Worm (Caenorhabditis elegans) whole organism, L4 larva: ENCODE results near the gene C26B9.7.

Experiments
- D1046.2 ChIP-seq: fragments of 200-800 bp; sonication (Bioruptor generic); IDR thresholded peaks from 2 replicates; pipeline ENCODE4 v1.3.6; 2022; ENCODE audit warnings: missing genetic modification characterization, missing compliant biosample characterization
- ceh-82 ChIP-seq: sonication (generic microtip); optimal IDR thresholded peaks from 2 replicates; lab custom pipeline; 2017; ENCODE audit warnings: missing biosample characterization, missing genetic modification characterization
- daf-12 ChIP-seq: fragments of 150-350 bp; optimal IDR thresholded peaks from 2 replicates; lab custom pipeline; 2014; ENCODE audit warnings: missing biosample characterization, missing genetic modification reagents, missing genetic modification characterization
- dve-1 ChIP-seq: sonication (generic microtip); optimal IDR thresholded peaks from 2 replicates; lab custom pipeline; 2017; ENCODE audit warnings: antibody characterized with exemption, mild to moderate bottlenecking, missing genetic modification characterization, missing compliant biosample characterization; ENCODE audit not compliant: insufficient read depth
- egl-27 ChIP-seq: sonication (generic microtip); optimal IDR thresholded peaks from 3 replicates; lab custom pipeline; 2017; ENCODE audit warnings: missing biosample characterization, missing genetic modification reagents, missing genetic modification characterization
- hlh-30 ChIP-seq: sonication (generic microtip); optimal IDR thresholded peaks from 2 replicates; lab custom pipeline; 2017; ENCODE audit warnings: antibody characterized with exemption, mild to moderate bottlenecking, missing genetic modification characterization, missing compliant biosample characterization; ENCODE audit not compliant: insufficient read depth
- lin-38 ChIP-seq: fragments of 200-800 bp; sonication (Bioruptor generic); IDR thresholded peaks from 2 replicates; pipeline ENCODE4 v1.3.6; 2022; ENCODE audit warnings: missing genetic modification reagents, missing genetic modification characterization, missing compliant biosample characterization
- nhr-11 ChIP-seq: fragments of 150-350 bp; optimal IDR thresholded peaks from 2 replicates; lab custom pipeline; 2014; ENCODE audit warnings: missing biosample characterization, missing genetic modification characterization
- zag-1 ChIP-seq: fragments of 150-350 bp; optimal IDR thresholded peaks from 2 replicates; lab custom pipeline; 2014; ENCODE audit warnings: missing biosample characterization, missing genetic modification characterization

DNA sequence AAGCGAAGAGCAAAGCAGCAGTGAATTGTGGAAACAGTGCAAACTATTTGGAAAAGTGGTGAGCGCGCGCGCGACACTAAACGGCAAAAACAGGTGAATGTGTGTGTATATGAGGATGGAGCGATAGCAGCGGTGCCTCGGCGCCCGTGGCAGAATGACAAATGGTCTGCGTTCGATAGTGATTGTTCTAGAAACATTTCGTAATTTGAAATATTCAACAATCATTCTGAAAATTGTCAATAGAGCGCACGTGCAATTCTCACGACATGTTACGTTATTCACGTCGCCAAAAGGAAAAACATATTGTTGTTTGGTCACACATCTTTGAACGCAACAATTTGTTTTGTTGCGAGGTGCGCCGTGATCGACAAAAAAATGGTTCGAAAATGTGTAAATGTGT, 13.1 kb downstream of the C26B9.7 start:
- TF ChIP-seq dve-1 (peak; percentile 62), nhr-11 (no peak), daf-12 (tag; lab: Kevin White, UChicago) (no peak), zag-1 (no peak), lin-38 (GFP tag; lab: Robert Waterston, UW) (no peak; the same call in 1 of the 2 replicates), hlh-30 (tag; lab: Kevin White, UChicago) (peak; percentile 77), egl-27 (tag; lab: Kevin White, UChicago) (no peak), D1046.2 (no peak), ceh-82 (no peak)
